Worm (Caenorhabditis elegans) whole organism, early embryonic: ENCODE data around the gene cua-1.

Experiments used
- F13C5.2 ChIP-seq: sonication (generic microtip); optimal IDR thresholded peaks from 2 replicates; lab custom pipeline; 2017; ENCODE audit warnings: mild to moderate bottlenecking, missing genetic modification characterization, inconsistent platforms, missing compliant biosample characterization
- ama-1 ChIP-seq: fragments of 150-350 bp; optimal IDR thresholded peaks from 2 replicates; lab custom pipeline; 2014
- ceh-13 ChIP-seq: fragments of 200-800 bp; sonication (Bioruptor generic); optimal IDR thresholded peaks from 2 replicates; lab custom pipeline; 2018; ENCODE audit warnings: mild to moderate bottlenecking, missing genetic modification characterization, missing compliant biosample characterization
- flt-1 ChIP-seq: fragments of 200-800 bp; sonication (Bioruptor generic); IDR thresholded peaks from 2 replicates; pipeline ENCODE4 v1.3.6; 2022; ENCODE audit warnings: missing genetic modification characterization, missing compliant biosample characterization
- hmg-4 ChIP-seq: fragments of 200-800 bp; sonication (Bioruptor generic); optimal IDR thresholded peaks from 2 replicates; lab custom pipeline; 2018; ENCODE audit warnings: mild to moderate bottlenecking, missing genetic modification characterization, missing compliant biosample characterization
- sea-1 ChIP-seq: fragments of 200-800 bp; sonication (Bioruptor generic); conservative IDR thresholded peaks from 2 replicates; pipeline ENCODE4 v1.3.6; 2022; ENCODE audit warnings: missing genetic modification characterization, missing compliant biosample characterization
- tra-4 ChIP-seq: sonication (generic microtip); optimal IDR thresholded peaks from 2 replicates; lab custom pipeline; 2017; ENCODE audit warnings: missing genetic modification characterization, missing compliant biosample characterization

DNA sequence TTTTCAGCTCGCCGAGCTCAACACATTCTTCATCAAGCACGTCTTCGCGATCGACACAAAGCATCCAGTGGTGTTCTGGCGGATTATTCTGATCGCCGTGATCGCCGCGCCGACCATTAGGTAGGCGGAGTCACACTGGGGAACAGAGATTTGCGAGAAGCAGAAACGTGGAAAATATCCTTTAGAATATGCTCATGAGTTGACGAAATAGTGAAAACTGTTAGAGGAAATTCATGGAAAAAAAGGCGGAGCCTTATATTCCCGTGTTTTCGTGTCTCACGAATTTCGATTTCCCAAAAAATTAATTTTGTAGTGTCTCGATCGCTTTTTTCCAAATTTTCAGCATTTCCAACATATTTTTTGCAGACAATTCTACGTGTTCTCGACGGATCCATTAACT lies 19.4 kb upstream of the cua-1 start:
- no peak for TF ChIP-seq flt-1 (GFP tag; lab: Robert Waterston, UW)
- TF ChIP-seq sea-1 (GFP tag; lab: Robert Waterston, UW) = no peak
- no peak for TF ChIP-seq F13C5.2 (tag; lab: Kevin White, UChicago)
- TF ChIP-seq ama-1 (lab: Kevin White, UChicago) = no peak
- no peak for TF ChIP-seq ceh-13 (GFP tag; lab: Kevin White, UChicago)
- TF ChIP-seq hmg-4 (GFP tag; lab: Kevin White, UChicago) = no peak
- no peak for TF ChIP-seq tra-4
